Fruit fly (Drosophila melanogaster) whole organism, wandering third instar larva: ENCODE measurements around the gene Msp300.
A peak's percentile ranks its signal among the peaks of the same experiment; 100 is the strongest.

Source experiments
- Abd-B ChIP-seq: fragments of >200 bp; optimal IDR thresholded peaks from 2 replicates; lab custom pipeline; 2017; ENCODE audit warnings: missing biosample characterization, missing genetic modification characterization
- CG32264 ChIP-seq: fragments of 200-800 bp; sonication (Bioruptor generic); optimal IDR thresholded peaks from 2 replicates; lab custom pipeline; 2016; ENCODE audit warnings: missing biosample characterization, missing genetic modification characterization
- CG9705 ChIP-seq: fragments of 200-800 bp; sonication (Bioruptor generic); optimal IDR thresholded peaks from 2 replicates; lab custom pipeline; 2018; ENCODE audit warnings: missing biosample characterization, mild to moderate bottlenecking, missing genetic modification characterization
- CrebA ChIP-seq: fragments of 200-800 bp; sonication (Bioruptor generic); optimal IDR thresholded peaks from 2 replicates; lab custom pipeline; 2016; ENCODE audit warnings: missing biosample characterization, mild to moderate bottlenecking, missing genetic modification characterization, borderline replicate concordance
- Dfd ChIP-seq: fragments of >200 bp; optimal IDR thresholded peaks from 2 replicates; lab custom pipeline; 2017; ENCODE audit warnings: missing biosample characterization, missing genetic modification characterization
- Dif ChIP-seq: fragments of 200-275, 200-300 bp; sonication (Bioruptor generic); optimal IDR thresholded peaks from 2 replicates; lab custom pipeline; 2018; ENCODE audit warnings: missing biosample characterization, missing genetic modification characterization; ENCODE audit not compliant: partially characterized antibody
- GATAd ChIP-seq: sonication (Bioruptor generic); optimal IDR thresholded peaks from 2 replicates; lab custom pipeline; 2016; ENCODE audit warnings: missing biosample characterization, missing genetic modification characterization
- HLH106 ChIP-seq: fragments of 200-800 bp; optimal IDR thresholded peaks from 3 replicates; lab custom pipeline; 2019; ENCODE audit warnings: missing biosample characterization, mild to moderate bottlenecking, missing genetic modification characterization, moderate library complexity
- Hnf4 ChIP-seq: fragments of 200-800 bp; sonication (Bioruptor generic); optimal IDR thresholded peaks from 2 replicates; lab custom pipeline; 2016; ENCODE audit warnings: missing biosample characterization, mild to moderate bottlenecking, missing genetic modification characterization
- Hr78 ChIP-seq: fragments of >200 bp; optimal IDR thresholded peaks from 2 replicates; lab custom pipeline; 2017; ENCODE audit warnings: missing biosample characterization, missing genetic modification characterization
- Hr83 ChIP-seq: fragments of 200-300 bp; sonication (Bioruptor generic); optimal IDR thresholded peaks from 2 replicates; lab custom pipeline; 2016; ENCODE audit warnings: missing biosample characterization, mild to moderate bottlenecking, missing genetic modification characterization, moderate library complexity; ENCODE audit not compliant: poor library complexity, severe bottlenecking
- Jra ChIP-seq: sonication (Bioruptor generic); optimal IDR thresholded peaks from 2 replicates; lab custom pipeline; 2016; ENCODE audit warnings: missing biosample characterization, missing genetic modification characterization
- Mio ChIP-seq: sonication (Bioruptor generic); optimal IDR thresholded peaks from 2 replicates; lab custom pipeline; 2016; ENCODE audit warnings: missing biosample characterization, missing genetic modification characterization
- Myc ChIP-seq: fragments of >200 bp; optimal IDR thresholded peaks from 2 replicates; lab custom pipeline; 2017
- N ChIP-seq: fragments of >200 bp; optimal IDR thresholded peaks from 2 replicates; lab custom pipeline; 2018; ENCODE audit warnings: missing biosample characterization, missing external identifiers, missing genetic modification characterization
- OdsH ChIP-seq: fragments of 200-800 bp; sonication (Bioruptor generic); optimal IDR thresholded peaks from 2 replicates; lab custom pipeline; 2016; ENCODE audit warnings: missing biosample characterization, mild to moderate bottlenecking, missing genetic modification characterization
- Rel ChIP-seq, 2 experiments: fragments of 200-800 bp; sonication (Bioruptor generic) in 1 of 2; optimal IDR thresholded peaks; 2 replicates in 1 of 2; 3 replicates in 1 of 2; lab custom pipeline; 2016 to 2019; ENCODE audit warnings: mild to moderate bottlenecking in 2 of 2, missing biosample characterization in 2 of 2, missing genetic modification characterization in 2 of 2, moderate library complexity in 1 of 2
- Sp1 ChIP-seq: fragments of 200-800 bp; sonication (Bioruptor generic); optimal IDR thresholded peaks from 3 replicates; lab custom pipeline; 2019; ENCODE audit warnings: missing biosample characterization, mild to moderate bottlenecking, missing genetic modification characterization, moderate library complexity
- Vsx2 ChIP-seq: fragments of 200-300, 225-300 bp; sonication (Bioruptor generic); optimal IDR thresholded peaks from 2 replicates; lab custom pipeline; 2018; ENCODE audit warnings: missing biosample characterization, missing genetic modification characterization; ENCODE audit not compliant: partially characterized antibody
- br ChIP-seq: fragments of 200-800 bp; sonication (Bioruptor generic); optimal IDR thresholded peaks from 2 replicates; lab custom pipeline; 2016; ENCODE audit warnings: missing biosample characterization, missing genetic modification characterization
- brk ChIP-seq: fragments of 200-800 bp; sonication (Bioruptor generic); optimal IDR thresholded peaks from 2 replicates; lab custom pipeline; 2016; ENCODE audit warnings: missing biosample characterization, mild to moderate bottlenecking, missing genetic modification characterization
- dl ChIP-seq, 2 experiments: fragments of 175-275, 200-275 bp in 1 of 2; fragments of 200-275 bp in 1 of 2; sonication (Bioruptor generic); optimal IDR thresholded peaks; lab custom pipeline; 2018; ENCODE audit warnings: mild to moderate bottlenecking in 2 of 2, missing biosample characterization in 2 of 2, missing genetic modification characterization in 2 of 2, moderate library complexity in 2 of 2; ENCODE audit not compliant: partially characterized antibody in 2 of 2, insufficient read depth in 1 of 2
- dmrt93B ChIP-seq: fragments of 200-800 bp; sonication (Bioruptor generic); optimal IDR thresholded peaks from 2 replicates; lab custom pipeline; 2018; ENCODE audit warnings: missing biosample characterization, mild to moderate bottlenecking, missing genetic modification characterization
- dsf ChIP-seq: sonication (Bioruptor generic); optimal IDR thresholded peaks from 2 replicates; lab custom pipeline; 2016; ENCODE audit warnings: missing biosample characterization, missing genetic modification characterization, borderline replicate concordance
- ey ChIP-seq: fragments of 200-800 bp; sonication (Bioruptor generic); optimal IDR thresholded peaks from 2 replicates; lab custom pipeline; 2016; ENCODE audit warnings: missing biosample characterization, missing genetic modification characterization
- foxo ChIP-seq, 2 experiments: fragments of 200-800 bp; sonication (Bioruptor generic); optimal IDR thresholded peaks; 2 replicates in 1 of 2; 3 replicates in 1 of 2; lab custom pipeline; 2016 to 2017; ENCODE audit warnings: missing biosample characterization in 2 of 2, missing genetic modification characterization in 2 of 2
- fru ChIP-seq: fragments of 200-800 bp; sonication (Bioruptor generic); optimal IDR thresholded peaks from 3 replicates; lab custom pipeline; 2016; ENCODE audit warnings: missing biosample characterization, mild to moderate bottlenecking, missing genetic modification characterization
- h ChIP-seq: fragments of 200-800 bp; sonication (Bioruptor generic); optimal IDR thresholded peaks from 3 replicates; lab custom pipeline; 2016; ENCODE audit warnings: missing biosample characterization, mild to moderate bottlenecking, missing genetic modification characterization
- jim ChIP-seq: fragments of 175-275, 200-325 bp; sonication (Bioruptor generic); optimal IDR thresholded peaks from 2 replicates; lab custom pipeline; 2016; ENCODE audit warnings: missing biosample characterization, mild to moderate bottlenecking, missing genetic modification characterization
- lola ChIP-seq: fragments of >200 bp; optimal IDR thresholded peaks from 2 replicates; lab custom pipeline; 2017; ENCODE audit warnings: missing biosample characterization, missing genetic modification characterization
- pan ChIP-seq: fragments of >200 bp; optimal IDR thresholded peaks from 2 replicates; lab custom pipeline; 2017
- psq ChIP-seq: fragments of 200-800 bp; sonication (Bioruptor generic); optimal IDR thresholded peaks from 3 replicates; lab custom pipeline; 2017; ENCODE audit warnings: missing biosample characterization, mild to moderate bottlenecking, missing genetic modification characterization, moderate library complexity
- rgr ChIP-seq: fragments of 200-800 bp; sonication (Bioruptor generic); optimal IDR thresholded peaks from 3 replicates; lab custom pipeline; 2016; ENCODE audit warnings: missing biosample characterization, mild to moderate bottlenecking, missing genetic modification characterization
- sage ChIP-seq: fragments of 200-800 bp; sonication (Bioruptor generic); optimal IDR thresholded peaks from 2 replicates; lab custom pipeline; 2016; ENCODE audit warnings: missing biosample characterization, mild to moderate bottlenecking, missing genetic modification characterization
- sv ChIP-seq: fragments of 200-800 bp; sonication (Bioruptor generic); optimal IDR thresholded peaks from 3 replicates; lab custom pipeline; 2016; ENCODE audit warnings: missing biosample characterization, missing genetic modification characterization
- tai ChIP-seq: sonication (Bioruptor generic); optimal IDR thresholded peaks from 2 replicates; lab custom pipeline; 2016; ENCODE audit warnings: missing biosample characterization, missing genetic modification characterization
- usp ChIP-seq: fragments of >200 bp; optimal IDR thresholded peaks from 2 replicates; lab custom pipeline; 2017; ENCODE audit warnings: missing biosample characterization, missing genetic modification characterization
- woc ChIP-seq: sonication (Bioruptor generic); optimal IDR thresholded peaks from 2 replicates; lab custom pipeline; 2016; ENCODE audit warnings: missing biosample characterization, mild to moderate bottlenecking, missing genetic modification characterization

Msp300 gene

dm6 chr2L:5251725-5252124 lies 151.0 kb downstream of the Msp300 start:
- no peak for TF ChIP-seq ey (GFP tag; lab: Kevin White, UChicago)
- TF ChIP-seq Hr78: no peak
- no peak for TF ChIP-seq N (GFP tag; lab: Kevin White, UChicago)
- TF ChIP-seq dsf (GFP tag; lab: Kevin White, UChicago): no peak
- TF ChIP-seq HLH106: peak; percentile 15
- TF ChIP-seq Vsx2 (GFP tag; lab: Kevin White, UChicago): no peak
- TF ChIP-seq br: no peak
- TF ChIP-seq Dfd (GFP tag; lab: Kevin White, UChicago): no peak

dm6 chr2L:5252399-5253030 lies 151.8 kb downstream of the Msp300 start:
- TF ChIP-seq br (peak; percentile 75), N (GFP tag; lab: Kevin White, UChicago) (no peak), OdsH (peak; percentile 82), jim (GFP tag; lab: Kevin White, UChicago) (no peak), HLH106 (peak; percentile 82), h (peak; percentile 82), sv (GFP tag; lab: Kevin White, UChicago) (no peak), Hr78 (no peak), Dif (GFP tag; lab: Kevin White, UChicago) (peak; percentile 41), CrebA (GFP tag; lab: Kevin White, UChicago) (peak; percentile 61), Mio (GFP tag; lab: Kevin White, UChicago) (no peak), Hr83 (no peak), dmrt93B (GFP tag; lab: Kevin White, UChicago) (peak; percentile 60), rgr (GFP tag; lab: Kevin White, UChicago) (peak; percentile 66), usp (GFP tag; lab: Kevin White, UChicago) (no peak), CG9705 (GFP tag; lab: Kevin White, UChicago) (peak; percentile 58), pan (no peak), woc (peak; percentile 90), Myc (no peak), Jra (GFP tag; lab: Kevin White, UChicago) (peak; percentile 72), brk (GFP tag; lab: Kevin White, UChicago) (peak; percentile 63), Rel (GFP tag; optimal IDR thresholded peaks at IDR 0.05; lab: Kevin White, UChicago) (no peak), Rel (tag; optimal IDR thresholded peaks at IDR 0.05; lab: Kevin White, UChicago) (peak; percentile 17), sage (no peak), foxo (GFP tag; optimal IDR thresholded peaks at IDR 0.05; lab: Kevin White, UChicago) (peak in 1 of 2 experiments; percentile 81), Sp1 (peak; percentile 80), Hnf4 (GFP tag; lab: Kevin White, UChicago) (peak; percentile 31), fru (GFP tag; lab: Kevin White, UChicago) (peak; percentile 87), tai (GFP tag; lab: Kevin White, UChicago) (peak; percentile 74), dl (GFP tag; optimal IDR thresholded peaks at IDR 0.05; lab: Kevin White, UChicago; ENCODE audit: insufficient read depth in 1 of 2, partially characterized antibody in 2 of 2) (no peak), GATAd (GFP tag; lab: Kevin White, UChicago) (no peak), psq (GFP tag; lab: Kevin White, UChicago) (peak; percentile 77), lola (GFP tag; lab: Kevin White, UChicago) (no peak), Vsx2 (GFP tag; lab: Kevin White, UChicago) (peak; percentile 14), ey (GFP tag; lab: Kevin White, UChicago) (peak; percentile 81), Abd-B (no peak), CG32264 (GFP tag; lab: Kevin White, UChicago) (no peak), Dfd (GFP tag; lab: Kevin White, UChicago) (no peak), dsf (GFP tag; lab: Kevin White, UChicago) (peak; percentile 21)
